Worm (Caenorhabditis elegans) whole organism, mixed stage, embryonic: ENCODE data around the gene H06I04.3.
A peak's percentile ranks its signal among the peaks of the same experiment; 100 is the strongest.

Experiments
- ceh-39 ChIP-seq: fragments of 150-350 bp; optimal IDR thresholded peaks from 2 replicates; lab custom pipeline; 2014; ENCODE audit warnings: missing biosample characterization, missing genetic modification characterization
- elt-1 ChIP-seq: sonication (generic microtip); optimal IDR thresholded peaks from 2 replicates; lab custom pipeline; 2017; ENCODE audit warnings: missing genetic modification characterization, mild to moderate bottlenecking, missing compliant biosample characterization, antibody characterized with exemption, moderate library complexity, borderline replicate concordance; ENCODE audit not compliant: insufficient read depth
- elt-3 ChIP-seq: fragments of 150-350 bp; optimal IDR thresholded peaks from 2 replicates; lab custom pipeline; 2014; ENCODE audit warnings: missing biosample characterization, missing genetic modification characterization
- lin-32 ChIP-seq: fragments of 200-800 bp; sonication (Bioruptor generic); optimal IDR thresholded peaks from 2 replicates; lab custom pipeline; 2018; ENCODE audit warnings: mild to moderate bottlenecking, missing genetic modification characterization, missing compliant biosample characterization
- mab-5 ChIP-seq: fragments of 150-350 bp; optimal IDR thresholded peaks from 2 replicates; lab custom pipeline; 2014; ENCODE audit warnings: missing biosample characterization, missing genetic modification characterization
- nhr-2 ChIP-seq: fragments of 150-350 bp; optimal IDR thresholded peaks from 2 replicates; lab custom pipeline; 2014; ENCODE audit warnings: missing biosample characterization, missing genetic modification characterization
- nhr-28 ChIP-seq: fragments of 150-350 bp; optimal IDR thresholded peaks from 2 replicates; lab custom pipeline; 2014; ENCODE audit warnings: missing biosample characterization, missing genetic modification characterization
- unc-62 ChIP-seq: fragments of 150-350 bp; optimal IDR thresholded peaks from 2 replicates; lab custom pipeline; 2014; ENCODE audit warnings: missing biosample characterization, missing genetic modification reagents, missing genetic modification characterization
- ztf-11 ChIP-seq: fragments of 150-350 bp; optimal IDR thresholded peaks from 2 replicates; lab custom pipeline; 2014; ENCODE audit warnings: missing biosample characterization, missing genetic modification characterization

- TF ChIP-seq lin-32 (GFP tag; lab: Kevin White, UChicago) = no peak
- no peak for TF ChIP-seq elt-1 (tag; lab: Kevin White, UChicago)
- no peak for TF ChIP-seq ztf-11 (tag; lab: Kevin White, UChicago)
- TF ChIP-seq nhr-28 (tag; lab: Kevin White, UChicago) = no peak
- no peak for TF ChIP-seq mab-5 (tag; lab: Kevin White, UChicago)
- peak; percentile 6 for TF ChIP-seq unc-62 (GFP tag; lab: Kevin White, UChicago)
- no peak for TF ChIP-seq ceh-39
- TF ChIP-seq elt-3 (tag; lab: Kevin White, UChicago) = no peak
- no peak for TF ChIP-seq nhr-2
Measured at ce11 chrIII:3104536-3104935, 34.2 kb downstream of the H06I04.3 start.
